Fruit fly (Drosophila melanogaster): Measurements from ENCODE around the gene Pus7.

Pus7 gene

dm6 chr3L:8549183-8549890, 39.5 kb downstream of the Pus7 start (continued):
- TF ChIP-seq salr (GFP tag; optimal IDR thresholded peaks at IDR 0.05), result peak; percentile 10 to 45
- TF ChIP-seq Eip78C (GFP tag), result peak; percentile 91
- no peak for TF ChIP-seq CG11902 (GFP tag; optimal IDR thresholded peaks at IDR 0.05)
- no peak for TF ChIP-seq Sox102F (GFP tag; optimal IDR thresholded peaks at IDR 0.05)
- TF ChIP-seq CG1621 (tag; optimal IDR thresholded peaks at IDR 0.05), result peak; percentile 31
- no peak for TF ChIP-seq Lpt (GFP tag; optimal IDR thresholded peaks at IDR 0.05)
- peak; percentile 60 for TF ChIP-seq Eip75B (GFP tag; optimal IDR thresholded peaks at IDR 0.05)
- peak; percentile 45 for TF ChIP-seq net (GFP tag; optimal IDR thresholded peaks at IDR 0.05)
- TF ChIP-seq Hr39 (GFP tag; optimal IDR thresholded peaks at IDR 0.05), result no peak
- no peak for TF ChIP-seq CG8319 (GFP tag; optimal IDR thresholded peaks at IDR 0.05)
- peak; percentile 33 for TF ChIP-seq CG10669 (GFP tag; optimal IDR thresholded peaks at IDR 0.05)
- peak; percentile 66; the same call in 2 of the 3 replicates for TF ChIP-seq eg (GFP tag; IDR thresholded peaks at IDR 0.05)
- no peak for TF ChIP-seq vri (GFP tag; optimal IDR thresholded peaks at IDR 0.05)
- peak; percentile 26 for TF ChIP-seq esn (GFP tag; optimal IDR thresholded peaks at IDR 0.05)
- TF ChIP-seq lz (GFP tag; optimal IDR thresholded peaks at IDR 0.05), result no peak
- TF ChIP-seq CG3032 (tag; optimal IDR thresholded peaks at IDR 0.05), result peak; percentile 61
- no peak for TF ChIP-seq Eip93F (GFP tag; optimal IDR thresholded peaks at IDR 0.05)
- peak; percentile 53 for TF ChIP-seq fd59A (GFP tag; optimal IDR thresholded peaks at IDR 0.05)

dm6 chr3L:8550836-8551235, 41.0 kb downstream of the Pus7 start:
- TF ChIP-seq CG8119 (GFP tag; IDR thresholded peaks at IDR 0.05) (peak; percentile 30; the same call in 1 of the 3 replicates), CG34406 (GFP tag; optimal IDR thresholded peaks at IDR 0.05) (no peak), net (GFP tag; optimal IDR thresholded peaks at IDR 0.05) (no peak), dsx (GFP tag; optimal IDR thresholded peaks at IDR 0.05; ENCODE audit: poor library complexity, severe bottlenecking) (peak; percentile 41), topi (GFP tag; optimal IDR thresholded peaks at IDR 0.05) (no peak), dac (GFP tag; optimal IDR thresholded peaks at IDR 0.05) (no peak), CG3919 (GFP tag; optimal IDR thresholded peaks at IDR 0.05) (no peak), CG31627 (GFP tag; optimal IDR thresholded peaks at IDR 0.05) (no peak), Sox102F (GFP tag; optimal IDR thresholded peaks at IDR 0.05) (no peak), CG6163 (GFP tag; IDR thresholded peaks at IDR 0.05) (no peak), Sox14 (GFP tag; optimal IDR thresholded peaks at IDR 0.05) (no peak), CG15336 (GFP tag; IDR thresholded peaks at IDR 0.05) (no peak), Ets21C (GFP tag; optimal IDR thresholded peaks at IDR 0.05) (no peak), spab (GFP tag; optimal IDR thresholded peaks at IDR 0.05) (no peak), CG6276 (GFP tag; optimal IDR thresholded peaks at IDR 0.05) (no peak), Eip78C (GFP tag) (peak; percentile 52), Ets96B (tag; optimal IDR thresholded peaks at IDR 0.05) (no peak), CG4318 (GFP tag; optimal IDR thresholded peaks at IDR 0.05) (no peak), CG11902 (GFP tag; optimal IDR thresholded peaks at IDR 0.05) (no peak), CG3032 (tag; optimal IDR thresholded peaks at IDR 0.05) (no peak), vri (GFP tag; optimal IDR thresholded peaks at IDR 0.05) (no peak), acj6 (GFP tag; optimal IDR thresholded peaks at IDR 0.05) (no peak), CG6854 (GFP tag; optimal IDR thresholded peaks at IDR 0.05) (no peak), CG11294 (GFP tag; IDR thresholded peaks at IDR 0.05) (no peak), fkh (GFP tag; optimal IDR thresholded peaks at IDR 0.05) (no peak), CG7368 (GFP tag; optimal IDR thresholded peaks at IDR 0.05) (no peak), fd59A (GFP tag; optimal IDR thresholded peaks at IDR 0.05) (no peak), esn (GFP tag; optimal IDR thresholded peaks at IDR 0.05) (no peak), CG10669 (GFP tag; optimal IDR thresholded peaks at IDR 0.05) (no peak), eg (GFP tag; IDR thresholded peaks at IDR 0.05) (0 out of 3 replicates have a peak, but pooled peaks have one; percentile 29), svp (GFP tag) (peak; percentile 85), Smox (GFP tag; optimal IDR thresholded peaks at IDR 0.05) (no peak), cyc (GFP tag; optimal IDR thresholded peaks at IDR 0.05) (no peak), CG1621 (tag; optimal IDR thresholded peaks at IDR 0.05) (no peak), OdsH (GFP tag; optimal IDR thresholded peaks at IDR 0.05) (no peak), Hr38 (GFP tag; optimal IDR thresholded peaks at IDR 0.05) (no peak), Hr39 (GFP tag; optimal IDR thresholded peaks at IDR 0.05) (no peak), achi (GFP tag; optimal IDR thresholded peaks at IDR 0.05) (no peak), CG8319 (GFP tag; optimal IDR thresholded peaks at IDR 0.05) (no peak), CG9139 (GFP tag; optimal IDR thresholded peaks at IDR 0.05) (no peak), Sox15 (GFP tag; optimal IDR thresholded peaks at IDR 0.05) (no peak), Hr4 (GFP tag; optimal IDR thresholded peaks at IDR 0.05) (no peak), CG32006 (GFP tag; optimal IDR thresholded peaks at IDR 0.05) (peak; percentile 5)

Measured in whole organism, prepupa.